Fruit fly (Drosophila melanogaster) whole organism, wandering third instar larva: ENCODE data around the gene Sfp24Bd.

Experiments
- CG32264 ChIP-seq: fragments of 200-800 bp; sonication (Bioruptor generic); optimal IDR thresholded peaks from 2 replicates; lab custom pipeline; 2016; ENCODE audit warnings: missing biosample characterization, missing genetic modification characterization
- Myc ChIP-seq: fragments of >200 bp; optimal IDR thresholded peaks from 2 replicates; lab custom pipeline; 2017
- OdsH ChIP-seq: fragments of 200-800 bp; sonication (Bioruptor generic); optimal IDR thresholded peaks from 2 replicates; lab custom pipeline; 2016; ENCODE audit warnings: missing biosample characterization, mild to moderate bottlenecking, missing genetic modification characterization
- Vsx2 ChIP-seq: fragments of 200-300, 225-300 bp; sonication (Bioruptor generic); optimal IDR thresholded peaks from 2 replicates; lab custom pipeline; 2018; ENCODE audit warnings: missing biosample characterization, missing genetic modification characterization; ENCODE audit not compliant: partially characterized antibody
- foxo ChIP-seq, 2 experiments: fragments of 200-800 bp; sonication (Bioruptor generic); optimal IDR thresholded peaks; 2 replicates in 1 of 2; 3 replicates in 1 of 2; lab custom pipeline; 2016 to 2017; ENCODE audit warnings: missing biosample characterization in 2 of 2, missing genetic modification characterization in 2 of 2
- pan ChIP-seq: fragments of >200 bp; optimal IDR thresholded peaks from 2 replicates; lab custom pipeline; 2017
- rgr ChIP-seq: fragments of 200-800 bp; sonication (Bioruptor generic); optimal IDR thresholded peaks from 3 replicates; lab custom pipeline; 2016; ENCODE audit warnings: missing biosample characterization, mild to moderate bottlenecking, missing genetic modification characterization
- usp ChIP-seq: fragments of >200 bp; optimal IDR thresholded peaks from 2 replicates; lab custom pipeline; 2017; ENCODE audit warnings: missing biosample characterization, missing genetic modification characterization

DNA sequence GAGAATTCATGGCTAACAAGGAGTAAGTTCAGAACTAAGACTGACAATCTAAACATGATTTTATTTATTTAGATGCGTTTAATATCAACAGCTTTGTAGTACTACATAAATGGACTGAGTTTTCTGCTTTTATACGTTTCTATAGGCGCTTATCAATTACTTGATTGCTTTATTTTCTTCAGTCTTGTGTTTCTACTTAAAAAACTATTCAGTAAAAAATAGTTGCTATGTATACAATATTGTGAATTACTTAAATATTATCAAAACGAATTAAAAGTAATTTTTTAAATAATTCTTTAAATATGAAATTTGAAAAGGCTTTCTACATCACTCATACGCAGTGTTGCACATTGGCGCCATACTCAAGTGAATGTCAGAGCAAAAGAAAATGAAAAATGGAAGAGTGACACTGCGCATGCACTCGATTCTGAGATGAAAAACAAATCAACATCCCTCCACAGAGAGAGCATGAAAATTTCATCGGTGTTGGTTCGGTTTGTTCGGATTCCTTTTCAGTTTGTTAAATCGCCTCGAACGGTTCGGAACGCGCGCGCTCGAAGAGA lies 48.8 kb upstream of the Sfp24Bd start, which contains the start of the genes lectin-24A and Shaw:
- TF ChIP-seq OdsH (GFP tag; lab: Kevin White, UChicago) = no peak
- TF ChIP-seq CG32264 = no peak
- TF ChIP-seq rgr = no peak
- no peak for TF ChIP-seq pan (lab: Kevin White, UChicago)
- no peak for TF ChIP-seq Myc (lab: Kevin White, UChicago)
- TF ChIP-seq foxo (GFP tag; optimal IDR thresholded peaks at IDR 0.05; lab: Kevin White, UChicago) = no peak
- no peak for TF ChIP-seq usp (GFP tag; lab: Kevin White, UChicago)
- no peak for TF ChIP-seq Vsx2 (GFP tag; lab: Kevin White, UChicago)
